Fruit fly (Drosophila melanogaster) whole organism, embryonic: ENCODE measurements around the gene CG7953.
A peak's percentile ranks its signal among the peaks of the same experiment; 100 is the strongest.

Experiments used
- Atf3 ChIP-seq: fragments of 200-800 bp; sonication (Bioruptor generic); optimal IDR thresholded peaks from 3 replicates; lab custom pipeline; 2016; ENCODE audit warnings: missing biosample characterization, missing genetic modification characterization
- Atf6 ChIP-seq: fragments of 200-800 bp; sonication (Bioruptor generic); IDR thresholded peaks from 2 replicates; pipeline ENCODE4 v1.3.6; 2022; ENCODE audit warnings: missing biosample characterization, missing genetic modification characterization
- B-H2 ChIP-seq: fragments of 200-800 bp; sonication (Bioruptor generic); optimal IDR thresholded peaks from 2 replicates; lab custom pipeline; 2018; ENCODE audit warnings: missing biosample characterization, mild to moderate bottlenecking, missing genetic modification characterization
- Bgb ChIP-seq: fragments of 200-800 bp; sonication (Bioruptor generic); IDR thresholded peaks from 2 replicates; pipeline ENCODE4 v1.3.6; 2022; ENCODE audit warnings: missing biosample characterization, missing genetic modification characterization; ENCODE audit not compliant: partially characterized antibody
- CG10366 ChIP-seq: fragments of 200-800 bp; sonication (Bioruptor generic); IDR thresholded peaks from 2 replicates; pipeline ENCODE4 v1.3.6; 2022; ENCODE audit warnings: missing biosample characterization, missing genetic modification characterization
- CG10654 ChIP-seq: fragments of 200-800 bp; sonication (Bioruptor generic); optimal IDR thresholded peaks from 2 replicates; lab custom pipeline; 2016; ENCODE audit warnings: missing biosample characterization, missing genetic modification characterization
- CG11696 ChIP-seq: fragments of 200-800 bp; sonication (Bioruptor generic); IDR thresholded peaks from 2 replicates; pipeline ENCODE4 v1.3.6; 2022; ENCODE audit warnings: missing biosample characterization, missing genetic modification characterization
- CG11723 ChIP-seq: fragments of 200-800 bp; sonication (Bioruptor generic); optimal IDR thresholded peaks from 2 replicates; lab custom pipeline; 2017; ENCODE audit warnings: missing biosample characterization, mild to moderate bottlenecking, missing genetic modification characterization
- CG12071 ChIP-seq: fragments of 200-800 bp; sonication (Bioruptor generic); optimal IDR thresholded peaks from 3 replicates; lab custom pipeline; 2018; ENCODE audit warnings: missing biosample characterization, mild to moderate bottlenecking, missing genetic modification characterization
- CG1233 ChIP-seq: fragments of 200-800 bp; sonication (Bioruptor generic); optimal IDR thresholded peaks from 4 replicates; lab custom pipeline; 2018; ENCODE audit warnings: missing biosample characterization, mild to moderate bottlenecking, missing genetic modification characterization
- CG12659 ChIP-seq: fragments of 200-800 bp; sonication (Bioruptor generic); optimal IDR thresholded peaks from 3 replicates; lab custom pipeline; 2017; ENCODE audit warnings: mild to moderate bottlenecking, missing biosample characterization, missing genetic modification reagents, missing genetic modification characterization
- CG1529 ChIP-seq: fragments of 200-800 bp; sonication (Bioruptor generic); optimal IDR thresholded peaks from 3 replicates; lab custom pipeline; 2018; ENCODE audit warnings: missing biosample characterization, missing genetic modification characterization
- CG15514 ChIP-seq: fragments of 200-800 bp; sonication (Bioruptor generic); optimal IDR thresholded peaks from 3 replicates; lab custom pipeline; 2017; ENCODE audit warnings: missing biosample characterization, missing genetic modification characterization, mild to moderate bottlenecking, moderate library complexity, missing genetic modification reagents
- CG2875 ChIP-seq: fragments of 200-800 bp; sonication (Bioruptor generic); optimal IDR thresholded peaks from 2 replicates; lab custom pipeline; 2017; ENCODE audit warnings: missing biosample characterization, mild to moderate bottlenecking, missing genetic modification characterization, missing genetic modification reagents
- CG30403 ChIP-seq: fragments of 200-800 bp; sonication (Bioruptor generic); optimal IDR thresholded peaks from 3 replicates; lab custom pipeline; 2016; ENCODE audit warnings: missing biosample characterization, missing genetic modification characterization
- CG32772 ChIP-seq: fragments of 200-800 bp; sonication (Bioruptor generic); IDR thresholded peaks from 2 replicates; pipeline ENCODE4 v1.3.6; 2022; ENCODE audit warnings: missing biosample characterization, missing genetic modification characterization
- CG33557 ChIP-seq: fragments of 200-800 bp; sonication (Bioruptor generic); optimal IDR thresholded peaks from 2 replicates; lab custom pipeline; 2019; ENCODE audit warnings: missing biosample characterization, mild to moderate bottlenecking, missing genetic modification characterization, moderate library complexity
- CG3838 ChIP-seq: fragments of 200-800 bp; sonication (Bioruptor generic); optimal IDR thresholded peaks from 3 replicates; lab custom pipeline; 2016; ENCODE audit warnings: missing biosample characterization, missing genetic modification characterization
- CG4360 ChIP-seq: fragments of 200-800 bp; sonication (Bioruptor generic); IDR thresholded peaks from 2 replicates; pipeline ENCODE4 v1.3.6; 2022; ENCODE audit warnings: missing biosample characterization, missing genetic modification characterization
- CG4854 ChIP-seq: fragments of 200-800 bp; sonication (Bioruptor generic); optimal IDR thresholded peaks from 2 replicates; lab custom pipeline; 2016; ENCODE audit warnings: missing biosample characterization, missing genetic modification characterization, inconsistent platforms
- CG8290 ChIP-seq, 3 experiments: fragments of 200-800 bp; sonication (Bioruptor generic); optimal IDR thresholded peaks; 2 replicates each; lab custom pipeline; 2016 to 2019; ENCODE audit warnings: missing biosample characterization in 3 of 3, missing genetic modification characterization in 3 of 3, mild to moderate bottlenecking in 2 of 3, moderate library complexity in 1 of 3
- CG8924 ChIP-seq: fragments of 200-800 bp; optimal IDR thresholded peaks from 3 replicates; lab custom pipeline; 2019; ENCODE audit warnings: missing biosample characterization, mild to moderate bottlenecking, missing genetic modification characterization, moderate library complexity
- CG9876 ChIP-seq: fragments of 200-800 bp; sonication (Bioruptor generic); optimal IDR thresholded peaks from 2 replicates; lab custom pipeline; 2016; ENCODE audit warnings: missing biosample characterization, missing genetic modification characterization
- CHES-1-like ChIP-seq: fragments of 200-800 bp; sonication (Bioruptor generic); optimal IDR thresholded peaks from 2 replicates; lab custom pipeline; 2016; ENCODE audit warnings: missing biosample characterization, missing genetic modification characterization
- Doc2 ChIP-seq: fragments of 200-800 bp; sonication (Bioruptor generic); IDR thresholded peaks from 2 replicates; pipeline ENCODE4 v1.3.6; 2022; ENCODE audit warnings: missing biosample characterization, missing genetic modification characterization
- Doc3 ChIP-seq: fragments of 200-800 bp; sonication (Bioruptor generic); IDR thresholded peaks from 3 replicates; pipeline ENCODE4 v1.3.6; 2022; ENCODE audit warnings: missing biosample characterization, missing genetic modification characterization; ENCODE audit not compliant: partially characterized antibody
- Hmx ChIP-seq: fragments of 200-800 bp; sonication (Bioruptor generic); optimal IDR thresholded peaks from 2 replicates; lab custom pipeline; 2016; ENCODE audit warnings: missing biosample characterization, missing genetic modification characterization
- MTF-1 ChIP-seq: fragments of 200-800 bp; sonication (Bioruptor generic); optimal IDR thresholded peaks from 2 replicates; lab custom pipeline; 2018; ENCODE audit warnings: missing biosample characterization, mild to moderate bottlenecking, missing genetic modification characterization, borderline replicate concordance
- NK7.1 ChIP-seq: fragments of 200-800 bp; sonication (Bioruptor generic); optimal IDR thresholded peaks from 3 replicates; lab custom pipeline; 2016; ENCODE audit warnings: missing biosample characterization, missing genetic modification characterization
- Sox100B ChIP-seq: fragments of 200-800 bp; sonication (Bioruptor generic); optimal IDR thresholded peaks from 3 replicates; lab custom pipeline; 2018; ENCODE audit warnings: missing biosample characterization, mild to moderate bottlenecking, missing genetic modification characterization
- Vsx1 ChIP-seq: fragments of 200-800 bp; sonication (Bioruptor generic); optimal IDR thresholded peaks from 2 replicates; lab custom pipeline; 2017; ENCODE audit warnings: missing biosample characterization, mild to moderate bottlenecking, missing genetic modification characterization, missing genetic modification reagents
- bcd ChIP-seq: fragments of 200-800 bp; sonication (Bioruptor generic); optimal IDR thresholded peaks from 2 replicates; lab custom pipeline; 2017; ENCODE audit warnings: missing biosample characterization, mild to moderate bottlenecking, missing genetic modification characterization
- cato ChIP-seq: fragments of 200-800 bp; sonication (Bioruptor generic); optimal IDR thresholded peaks from 2 replicates; lab custom pipeline; 2016; ENCODE audit warnings: missing biosample characterization, missing genetic modification characterization, borderline replicate concordance
- dm ChIP-seq: fragments of 200-800 bp; sonication (Bioruptor generic); optimal IDR thresholded peaks from 3 replicates; lab custom pipeline; 2016; ENCODE audit warnings: missing biosample characterization, missing genetic modification characterization
- fd3F ChIP-seq: fragments of 200-800 bp; sonication (Bioruptor generic); optimal IDR thresholded peaks from 2 replicates; lab custom pipeline; 2018; ENCODE audit warnings: missing biosample characterization, mild to moderate bottlenecking, missing genetic modification characterization, moderate library complexity
- gro ChIP-seq: fragments of 200-800 bp; sonication (Bioruptor generic); optimal IDR thresholded peaks from 2 replicates; lab custom pipeline; 2016; ENCODE audit warnings: missing biosample characterization, missing genetic modification characterization
- gsb ChIP-seq: fragments of 200-800 bp; sonication (Bioruptor generic); IDR thresholded peaks from 2 replicates; pipeline ENCODE4 v1.3.6; 2022; ENCODE audit warnings: missing biosample characterization, missing genetic modification characterization
- lov ChIP-seq, 2 experiments: fragments of 200-800 bp in 1 of 2; fragments of >200 bp in 1 of 2; sonication (Bioruptor generic) in 1 of 2; IDR thresholded peaks in 1 of 2; optimal IDR thresholded peaks in 1 of 2; 2 replicates in 1 of 2; 3 replicates in 1 of 2; pipeline versions ENCODE4 v1.3.6 to Lab custom; 2017 to 2022; ENCODE audit warnings: missing biosample characterization in 1 of 2, missing genetic modification characterization in 1 of 2
- nerfin-2 ChIP-seq: fragments of 200-800 bp; sonication (Bioruptor generic); IDR thresholded peaks from 2 replicates; pipeline ENCODE4 v1.3.6; 2022; ENCODE audit warnings: missing biosample characterization, missing genetic modification characterization; ENCODE audit not compliant: partially characterized antibody
- nmo ChIP-seq: fragments of 200-800 bp; sonication (Bioruptor generic); optimal IDR thresholded peaks from 2 replicates; lab custom pipeline; 2018; ENCODE audit warnings: missing biosample characterization, mild to moderate bottlenecking, missing genetic modification characterization, moderate library complexity
- pnt ChIP-seq: fragments of 200-800 bp; sonication (Bioruptor generic); optimal IDR thresholded peaks from 3 replicates; lab custom pipeline; 2016; ENCODE audit warnings: missing biosample characterization, missing genetic modification characterization
- pros ChIP-seq: fragments of 200-800 bp; sonication (Bioruptor generic); optimal IDR thresholded peaks from 3 replicates; lab custom pipeline; 2019; ENCODE audit warnings: missing biosample characterization, mild to moderate bottlenecking, missing genetic modification characterization, moderate library complexity
- run ChIP-seq: fragments of 200-800 bp; sonication (Bioruptor generic); optimal IDR thresholded peaks from 3 replicates; lab custom pipeline; 2018; ENCODE audit warnings: missing biosample characterization, mild to moderate bottlenecking, missing genetic modification characterization
- schlank ChIP-seq: fragments of 200-800 bp; sonication (Bioruptor generic); optimal IDR thresholded peaks from 2 replicates; lab custom pipeline; 2018; ENCODE audit warnings: missing biosample characterization, mild to moderate bottlenecking, missing genetic modification characterization
- scrt ChIP-seq: fragments of 200-800 bp; sonication (Bioruptor generic); optimal IDR thresholded peaks from 2 replicates; lab custom pipeline; 2018; ENCODE audit warnings: missing biosample characterization, mild to moderate bottlenecking, missing genetic modification characterization, moderate library complexity
- tx ChIP-seq: fragments of 200-800 bp; sonication (Bioruptor generic); optimal IDR thresholded peaks from 2 replicates; lab custom pipeline; 2016; ENCODE audit warnings: missing biosample characterization, missing genetic modification characterization
- wor ChIP-seq: fragments of 200-800 bp; sonication (Bioruptor generic); IDR thresholded peaks from 2 replicates; pipeline ENCODE4 v1.3.6; 2022; ENCODE audit warnings: missing biosample characterization, missing genetic modification characterization
- zfh2 ChIP-seq: fragments of 200-800 bp; sonication (Bioruptor generic); optimal IDR thresholded peaks from 2 replicates; lab custom pipeline; 2016; ENCODE audit warnings: missing biosample characterization, missing genetic modification characterization

The CG7953 gene

dm6 chr2L:13838647-13839390 lies 8.9 kb upstream of the CG7953 start (continued):
- TF ChIP-seq CHES-1-like (GFP tag; lab: Kevin White, UChicago) (no peak), Hmx (GFP tag; lab: Kevin White, UChicago) (no peak), nerfin-2 (GFP tag; lab: Robert Waterston, UW) (no peak), pros (GFP tag; lab: Kevin White, UChicago) (no peak), Vsx1 (GFP tag; lab: Kevin White, UChicago) (peak; percentile 23), CG2875 (GFP tag; lab: Kevin White, UChicago) (peak; percentile 9), wor (GFP tag; lab: Robert Waterston, UW) (no peak), CG12071 (GFP tag; lab: Kevin White, UChicago) (peak; percentile 5), CG10654 (GFP tag; lab: Kevin White, UChicago) (no peak), lov (optimal IDR thresholded peaks at IDR 0.05; lab: Kevin White, UChicago) (no peak), lov (GFP tag; IDR thresholded peaks at IDR 0.05; lab: Robert Waterston, UW) (no peak), B-H2 (GFP tag; lab: Kevin White, UChicago) (no peak), CG32772 (GFP tag; lab: Robert Waterston, UW) (no peak), gsb (GFP tag; lab: Robert Waterston, UW) (no peak), Atf3 (GFP tag; lab: Kevin White, UChicago) (no peak), CG4854 (GFP tag; lab: Kevin White, UChicago) (no peak), CG11723 (GFP tag; lab: Kevin White, UChicago) (no peak), Atf6 (no peak), NK7.1 (GFP tag; lab: Kevin White, UChicago) (peak; percentile 4), CG10366 (no peak), CG4360 (GFP tag; lab: Robert Waterston, UW) (peak; percentile 78), CG9876 (GFP tag; lab: Kevin White, UChicago) (no peak), run (tag; lab: Kevin White, UChicago) (no peak), Sox100B (GFP tag; lab: Kevin White, UChicago) (no peak), gro (no peak), fd3F (no peak), CG33557 (no peak), CG11696 (GFP tag; lab: Robert Waterston, UW) (no peak), zfh2 (no peak), CG15514 (GFP tag; lab: Kevin White, UChicago) (no peak), tx (GFP tag; lab: Kevin White, UChicago) (no peak), nmo (no peak), Doc2 (GFP tag; lab: Robert Waterston, UW) (no peak), CG30403 (GFP tag; lab: Kevin White, UChicago) (peak; percentile 12), scrt (peak; percentile 17), Bgb (GFP tag; lab: Robert Waterston, UW) (no peak), CG3838 (GFP tag; lab: Kevin White, UChicago) (peak; percentile 38), cato (GFP tag; lab: Kevin White, UChicago) (no peak), MTF-1 (peak; percentile 5), pnt (GFP tag; lab: Kevin White, UChicago) (no peak), CG12659 (GFP tag; lab: Kevin White, UChicago) (peak; percentile 24), Doc3 (no peak), CG1529 (GFP tag; lab: Kevin White, UChicago) (no peak), CG8924 (tag; lab: Kevin White, UChicago) (no peak), bcd (GFP tag; lab: Kevin White, UChicago) (no peak), CG8290 (GFP tag; optimal IDR thresholded peaks at IDR 0.05; lab: Kevin White, UChicago) (peak; percentile 14), CG8290 (tag; optimal IDR thresholded peaks at IDR 0.05; lab: Kevin White, UChicago) (peak in 1 of 2 experiments; percentile 55), schlank (peak; percentile 11), dm (GFP tag; lab: Kevin White, UChicago) (no peak), CG1233 (GFP tag; lab: Kevin White, UChicago) (no peak)
